Fruit fly (Drosophila melanogaster): ENCODE data around the gene CG11470.

CG11470 gene

DNA sequence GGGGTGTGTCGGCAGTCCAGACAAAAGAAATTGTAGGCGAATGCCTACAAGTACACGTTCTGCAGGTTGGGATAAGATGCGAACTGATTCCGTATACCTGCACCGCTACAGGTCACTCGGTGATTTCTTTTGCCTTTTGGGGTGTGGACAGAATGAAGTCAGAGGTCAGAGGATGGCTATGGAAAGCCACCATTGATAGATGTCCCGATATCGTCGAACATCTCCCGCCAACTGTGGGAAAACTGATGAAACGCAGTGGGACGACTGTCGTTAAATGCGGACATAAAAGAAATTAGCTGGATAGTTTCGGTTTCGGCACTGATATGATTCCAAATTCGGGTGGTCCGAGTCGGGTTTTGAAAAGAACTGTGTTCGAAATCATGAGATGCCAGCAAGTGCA, 2.8 kb downstream of the CG11470 start:
- TF ChIP-seq CG7045 (GFP tag; optimal IDR thresholded peaks at IDR 0.05) (no peak), CG11617 (GFP tag; optimal IDR thresholded peaks at IDR 0.05) (no peak)

DNA sequence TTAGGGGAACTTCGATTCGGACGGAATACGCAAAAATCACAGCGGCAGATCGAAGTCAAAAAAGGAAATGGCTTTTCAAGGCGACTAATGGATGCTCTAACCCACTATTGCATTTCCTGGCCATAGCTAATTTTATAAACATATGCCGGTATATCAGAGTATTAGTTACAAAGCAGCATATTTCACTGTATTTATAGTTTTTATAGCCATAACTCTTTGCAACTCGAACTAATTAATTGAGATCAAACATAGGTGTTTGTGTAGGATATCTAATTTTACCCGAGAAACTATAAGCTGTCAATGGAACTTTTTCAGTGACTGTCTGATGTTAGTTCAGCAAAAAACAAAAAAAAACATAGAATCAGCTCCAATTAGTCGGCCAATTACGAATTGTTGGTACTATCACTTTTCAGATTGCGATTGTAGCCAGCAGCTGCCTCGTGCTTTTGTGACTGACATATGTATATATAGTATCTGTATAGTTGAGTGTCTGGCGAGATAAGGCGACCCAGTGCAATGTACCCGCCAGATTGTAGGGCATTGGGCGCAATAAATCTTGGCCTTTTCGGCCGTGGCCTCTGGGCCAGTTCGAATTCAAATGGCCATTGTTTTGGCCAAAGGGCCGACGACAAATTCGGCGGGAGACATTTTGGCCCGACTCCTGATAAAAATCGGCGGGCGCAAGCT, 4.4 kb downstream of the CG11470 start:
- TF ChIP-seq pad (GFP tag; optimal IDR thresholded peaks at IDR 0.05), result no peak
- no peak for TF ChIP-seq CG7101 (tag; optimal IDR thresholded peaks at IDR 0.05)
- TF ChIP-seq Crg-1 (GFP tag; optimal IDR thresholded peaks at IDR 0.05), result no peak
- TF ChIP-seq ovo (GFP tag; optimal IDR thresholded peaks at IDR 0.05), result no peak
- TF ChIP-seq CG12768 (GFP tag; optimal IDR thresholded peaks at IDR 0.05), result no peak
- no peak for TF ChIP-seq kay (GFP tag; ENCODE audit: borderline replicate concordance)
- no peak for TF ChIP-seq bab1 (GFP tag; optimal IDR thresholded peaks at IDR 0.05)

- TF ChIP-seq toe (GFP tag; optimal IDR thresholded peaks at IDR 0.05), result no peak
- TF ChIP-seq ovo (GFP tag; optimal IDR thresholded peaks at IDR 0.05), result no peak
- no peak for TF ChIP-seq Hr96 (GFP tag; optimal IDR thresholded peaks at IDR 0.05)
- TF ChIP-seq CG33017 (tag; optimal IDR thresholded peaks at IDR 0.05), result no peak
- no peak for TF ChIP-seq CG14711 (tag; optimal IDR thresholded peaks at IDR 0.05)
- TF ChIP-seq cnc (optimal IDR thresholded peaks at IDR 0.05), result no peak
- TF ChIP-seq kay (GFP tag; ENCODE audit: borderline replicate concordance), result no peak
- TF ChIP-seq CG7101 (tag; optimal IDR thresholded peaks at IDR 0.05), result no peak
- no peak for TF ChIP-seq CG11617 (GFP tag; optimal IDR thresholded peaks at IDR 0.05)
- TF ChIP-seq CG7045 (GFP tag; optimal IDR thresholded peaks at IDR 0.05), result no peak
Observed at dm6 chr3R:29584266-29584665, 5.3 kb downstream of the CG11470 start.

- TF ChIP-seq CG14711 (tag; optimal IDR thresholded peaks at IDR 0.05), result no peak
- no peak for TF ChIP-seq Mnt (GFP tag; optimal IDR thresholded peaks at IDR 0.05)
- no peak for TF ChIP-seq pad (GFP tag; optimal IDR thresholded peaks at IDR 0.05)
- no peak for TF ChIP-seq ovo (GFP tag; optimal IDR thresholded peaks at IDR 0.05)
- TF ChIP-seq toe (GFP tag; optimal IDR thresholded peaks at IDR 0.05), result no peak
- no peak for TF ChIP-seq Hr96 (GFP tag; optimal IDR thresholded peaks at IDR 0.05)
- no peak for TF ChIP-seq CG7101 (tag; optimal IDR thresholded peaks at IDR 0.05)
- no peak for TF ChIP-seq CG11617 (GFP tag; optimal IDR thresholded peaks at IDR 0.05)
- TF ChIP-seq bab1 (GFP tag; optimal IDR thresholded peaks at IDR 0.05), result no peak
- no peak for TF ChIP-seq Clk (GFP tag; optimal IDR thresholded peaks at IDR 0.05)
- TF ChIP-seq CG12768 (GFP tag; optimal IDR thresholded peaks at IDR 0.05), result no peak
- TF ChIP-seq CG7045 (GFP tag; optimal IDR thresholded peaks at IDR 0.05), result no peak
- TF ChIP-seq Crg-1 (GFP tag; optimal IDR thresholded peaks at IDR 0.05), result no peak
Observed at dm6 chr3R:29583299-29583698, 6.3 kb downstream of the CG11470 start.

DNA sequence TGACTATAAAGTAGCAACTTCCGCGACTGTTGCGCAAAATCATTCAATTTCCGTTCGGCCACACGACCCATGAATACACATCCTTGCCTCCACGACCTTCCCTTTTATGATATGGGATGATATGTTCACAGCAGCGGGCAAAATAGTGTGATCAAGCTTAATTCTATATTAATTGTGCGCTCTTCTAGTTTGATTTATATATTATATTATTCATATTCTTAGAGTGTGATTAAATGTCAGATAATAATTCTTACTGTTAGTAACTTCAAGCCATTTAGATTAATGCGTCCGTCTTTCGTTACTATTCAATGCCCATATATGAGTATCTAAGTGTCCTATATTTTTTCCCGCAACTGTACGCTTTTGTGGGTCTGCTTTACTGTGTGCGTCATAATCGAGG, 8.1 kb downstream of the CG11470 start:
- TF ChIP-seq Clk (GFP tag; optimal IDR thresholded peaks at IDR 0.05), result no peak
- TF ChIP-seq bab1 (GFP tag; optimal IDR thresholded peaks at IDR 0.05), result no peak
- no peak for TF ChIP-seq pad (GFP tag; optimal IDR thresholded peaks at IDR 0.05)
- TF ChIP-seq CG33017 (tag; optimal IDR thresholded peaks at IDR 0.05), result no peak
- TF ChIP-seq cic (GFP tag; optimal IDR thresholded peaks at IDR 0.05), result no peak
- no peak for TF ChIP-seq CG5204 (GFP tag; optimal IDR thresholded peaks at IDR 0.05)
- no peak for TF ChIP-seq CG1620 (GFP tag; optimal IDR thresholded peaks at IDR 0.05)
- no peak for TF ChIP-seq CG11617 (GFP tag; optimal IDR thresholded peaks at IDR 0.05)
- TF ChIP-seq CG7045 (GFP tag; optimal IDR thresholded peaks at IDR 0.05), result no peak
- TF ChIP-seq cnc (optimal IDR thresholded peaks at IDR 0.05), result no peak
- TF ChIP-seq Hr96 (GFP tag; optimal IDR thresholded peaks at IDR 0.05), result no peak
- no peak for TF ChIP-seq ovo (GFP tag; optimal IDR thresholded peaks at IDR 0.05)
- no peak for TF ChIP-seq tj (GFP tag; optimal IDR thresholded peaks at IDR 0.05)
- TF ChIP-seq toe (GFP tag; optimal IDR thresholded peaks at IDR 0.05), result no peak
- no peak for TF ChIP-seq CG14711 (tag; optimal IDR thresholded peaks at IDR 0.05)

DNA sequence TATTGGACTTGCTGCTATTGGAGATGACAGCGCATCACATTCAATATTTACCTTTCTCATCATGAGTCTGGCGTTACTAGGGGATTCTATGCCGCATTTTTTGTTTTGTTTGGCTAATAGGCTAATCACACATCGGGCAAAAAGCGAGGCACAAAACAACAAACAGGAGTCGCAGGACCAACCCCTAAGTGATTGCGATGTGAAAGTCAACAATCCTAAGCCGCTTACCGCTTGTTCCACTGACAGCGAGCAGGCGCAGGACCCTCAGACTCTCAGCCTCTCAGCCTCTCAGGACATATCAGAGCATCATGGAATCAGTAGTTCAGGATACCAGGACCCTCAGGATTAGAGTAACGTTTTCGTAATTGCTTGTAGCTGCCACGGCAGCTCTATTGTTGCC, 13.6 kb downstream of the CG11470 start:
- no peak for TF ChIP-seq Mnt (GFP tag; optimal IDR thresholded peaks at IDR 0.05)

- TF ChIP-seq CG11617 (GFP tag; optimal IDR thresholded peaks at IDR 0.05), result no peak
- TF ChIP-seq CG12768 (GFP tag; optimal IDR thresholded peaks at IDR 0.05), result no peak
- TF ChIP-seq tj (GFP tag; optimal IDR thresholded peaks at IDR 0.05), result no peak
- TF ChIP-seq CG5204 (GFP tag; optimal IDR thresholded peaks at IDR 0.05), result no peak
- TF ChIP-seq pad (GFP tag; optimal IDR thresholded peaks at IDR 0.05), result peak; percentile 38
- TF ChIP-seq Clk (GFP tag; optimal IDR thresholded peaks at IDR 0.05), result no peak
- no peak for TF ChIP-seq ovo (GFP tag; optimal IDR thresholded peaks at IDR 0.05)
- no peak for TF ChIP-seq Hr96 (GFP tag; optimal IDR thresholded peaks at IDR 0.05)
Observed at dm6 chr3R:29572040-29572648, 17.4 kb downstream of the CG11470 start.

Measured in whole organism, adult.